Worm (Caenorhabditis elegans) whole organism, L4 larva: ENCODE results near the gene nck-1.

Source experiments
- F44E2.7 ChIP-seq: fragments of 200-800 bp; sonication (Bioruptor generic); IDR thresholded peaks from 2 replicates; pipeline ENCODE4 v2.1.2; 2022; ENCODE audit warnings: missing genetic modification characterization, missing compliant biosample characterization
- T26A8.4 ChIP-seq: fragments of 200-800 bp; sonication (Bioruptor generic); IDR thresholded peaks from 2 replicates; pipeline ENCODE4 v1.3.6; 2022; ENCODE audit warnings: missing genetic modification characterization, missing compliant biosample characterization
- Y5F2A.4 ChIP-seq: fragments of 200-800 bp; sonication (Bioruptor generic); optimal IDR thresholded peaks from 2 replicates; lab custom pipeline; 2018; ENCODE audit warnings: mild to moderate bottlenecking, missing genetic modification characterization, missing compliant biosample characterization
- ZK546.5 ChIP-seq, 2 experiments: sonication (generic microtip); optimal IDR thresholded peaks; 2 replicates each; lab custom pipeline; 2017; ENCODE audit warnings: missing biosample characterization in 2 of 2, missing genetic modification characterization in 2 of 2
- aha-1 ChIP-seq: fragments of 150-350 bp; peaks from one replicate; lab custom pipeline; 2014; ENCODE audit warnings: missing biosample characterization, missing genetic modification characterization
- aly-2 ChIP-seq: sonication (generic microtip); optimal IDR thresholded peaks from 2 replicates; lab custom pipeline; 2018; ENCODE audit warnings: missing biosample characterization, missing genetic modification characterization
- ceh-82 ChIP-seq: sonication (generic microtip); optimal IDR thresholded peaks from 2 replicates; lab custom pipeline; 2017; ENCODE audit warnings: missing biosample characterization, missing genetic modification characterization
- daf-19 ChIP-seq: fragments of 200-800 bp; sonication (Bioruptor generic); conservative IDR thresholded peaks from 2 replicates; pipeline ENCODE4 v1.3.6; 2022; ENCODE audit warnings: missing genetic modification characterization, missing compliant biosample characterization
- dpl-1 ChIP-seq: fragments of 150-350 bp; optimal IDR thresholded peaks from 2 replicates; lab custom pipeline; 2014; ENCODE audit warnings: missing biosample characterization, missing genetic modification reagents, missing genetic modification characterization
- egl-27 ChIP-seq: sonication (generic microtip); optimal IDR thresholded peaks from 3 replicates; lab custom pipeline; 2017; ENCODE audit warnings: missing biosample characterization, missing genetic modification reagents, missing genetic modification characterization
- fos-1 ChIP-seq: fragments of 150-350 bp; optimal IDR thresholded peaks from 2 replicates; lab custom pipeline; 2014; ENCODE audit warnings: missing biosample characterization, missing genetic modification characterization
- hif-1 ChIP-seq, 2 experiments: sonication (generic microtip); optimal IDR thresholded peaks; 2 replicates each; lab custom pipeline; 2016 to 2017; ENCODE audit warnings: missing compliant biosample characterization in 2 of 2, missing genetic modification characterization in 2 of 2, missing genetic modification reagents in 2 of 2, missing genotype in 2 of 2, mild to moderate bottlenecking in 1 of 2
- hlh-30 ChIP-seq: sonication (generic microtip); optimal IDR thresholded peaks from 2 replicates; lab custom pipeline; 2017; ENCODE audit warnings: antibody characterized with exemption, mild to moderate bottlenecking, missing genetic modification characterization, missing compliant biosample characterization; ENCODE audit not compliant: insufficient read depth
- lin-1 ChIP-seq: fragments of 200-800 bp; sonication (Bioruptor generic); IDR thresholded peaks from 2 replicates; pipeline ENCODE4 v1.3.6; 2022; ENCODE audit warnings: missing genetic modification reagents, missing genetic modification characterization, missing compliant biosample characterization
- lin-13 ChIP-seq: fragments of 150-350 bp; optimal IDR thresholded peaks from 2 replicates; lab custom pipeline; 2014; ENCODE audit warnings: missing biosample characterization, missing genetic modification reagents, missing genetic modification characterization
- lin-29 ChIP-seq: fragments of 200-800 bp; sonication (Bioruptor generic); IDR thresholded peaks from 2 replicates; pipeline ENCODE4 v1.3.6; 2022; ENCODE audit warnings: missing genetic modification reagents, missing genetic modification characterization, missing compliant biosample characterization
- lir-3 ChIP-seq: sonication (generic microtip); optimal IDR thresholded peaks from 2 replicates; lab custom pipeline; 2016; ENCODE audit warnings: mild to moderate bottlenecking, missing genetic modification characterization, missing compliant biosample characterization
- mxl-2 ChIP-seq: fragments of 200-800 bp; sonication (Bioruptor generic); conservative IDR thresholded peaks from 2 replicates; pipeline ENCODE4 v1.3.6; 2022; ENCODE audit warnings: missing genetic modification reagents, missing genetic modification characterization, missing compliant biosample characterization
- mxl-3 ChIP-seq: fragments of 200-800 bp; sonication (Bioruptor generic); optimal IDR thresholded peaks from 2 replicates; lab custom pipeline; 2018; ENCODE audit warnings: mild to moderate bottlenecking, missing genetic modification characterization, missing compliant biosample characterization
- nhr-10 ChIP-seq: fragments of 150-350 bp; optimal IDR thresholded peaks from 2 replicates; lab custom pipeline; 2014; ENCODE audit warnings: missing biosample characterization, missing genetic modification characterization
- nhr-102 ChIP-seq: sonication (generic microtip); optimal IDR thresholded peaks from 2 replicates; lab custom pipeline; 2016; ENCODE audit warnings: mild to moderate bottlenecking, missing genetic modification characterization, moderate library complexity, missing compliant biosample characterization
- nhr-11 ChIP-seq: fragments of 150-350 bp; optimal IDR thresholded peaks from 2 replicates; lab custom pipeline; 2014; ENCODE audit warnings: missing biosample characterization, missing genetic modification characterization
- nhr-25 ChIP-seq: sonication (generic microtip); optimal IDR thresholded peaks from 2 replicates; lab custom pipeline; 2017; ENCODE audit warnings: missing genetic modification characterization, mild to moderate bottlenecking, missing compliant biosample characterization, antibody characterized with exemption, moderate library complexity, borderline replicate concordance; ENCODE audit not compliant: insufficient read depth
- skn-1 ChIP-seq: fragments of 150-350 bp; optimal IDR thresholded peaks from 2 replicates; lab custom pipeline; 2014; ENCODE audit warnings: missing biosample characterization, missing genetic modification characterization
- snpc-4 ChIP-seq: fragments of 150-350 bp; optimal IDR thresholded peaks from 2 replicates; lab custom pipeline; 2014; ENCODE audit warnings: missing biosample characterization, missing genetic modification characterization
- spr-3 ChIP-seq: fragments of 200-800 bp; sonication (Bioruptor generic); optimal IDR thresholded peaks from 2 replicates; lab custom pipeline; 2018; ENCODE audit warnings: mild to moderate bottlenecking, missing genetic modification characterization, missing compliant biosample characterization
- tag-97 ChIP-seq: fragments of 200-800 bp; sonication (Bioruptor generic); IDR thresholded peaks from 2 replicates; pipeline ENCODE4 v1.3.6; 2022; ENCODE audit warnings: missing genetic modification characterization, missing compliant biosample characterization
- unc-39 ChIP-seq: sonication (generic microtip); optimal IDR thresholded peaks from 2 replicates; lab custom pipeline; 2017; ENCODE audit warnings: missing biosample characterization, missing genetic modification characterization
- vab-7 ChIP-seq: fragments of 200-800 bp; sonication (Bioruptor generic); IDR thresholded peaks from 2 replicates; pipeline ENCODE4 v1.3.6; 2022; ENCODE audit warnings: missing genetic modification reagents, missing genetic modification characterization, missing compliant biosample characterization
- zfp-2 ChIP-seq: sonication (generic microtip); optimal IDR thresholded peaks from 2 replicates; lab custom pipeline; 2016; ENCODE audit warnings: mild to moderate bottlenecking, missing genetic modification characterization, missing compliant biosample characterization
- zip-11 ChIP-seq: fragments of 200-800 bp; sonication (Bioruptor generic); IDR thresholded peaks from 2 replicates; pipeline ENCODE4 v1.3.6; 2022; ENCODE audit warnings: missing genetic modification characterization, missing compliant biosample characterization
- zip-2 ChIP-seq: fragments of 150-350 bp; optimal IDR thresholded peaks from 2 replicates; lab custom pipeline; 2014; ENCODE audit warnings: missing biosample characterization, missing genetic modification characterization
- ztf-7 ChIP-seq: fragments of 150-350 bp; optimal IDR thresholded peaks from 2 replicates; lab custom pipeline; 2014; ENCODE audit warnings: missing biosample characterization, missing genetic modification characterization

nck-1 gene

ce11 chrX:4190537-4191144, 37.4 kb upstream of the nck-1 start, which contains the start of gene vha-12 (continued):
- TF ChIP-seq mxl-3 (GFP tag; lab: Kevin White, UChicago) (peak; percentile 86), spr-3 (GFP tag; lab: Kevin White, UChicago) (no peak), mxl-2 (no peak), zfp-2 (peak; percentile 42), lin-1 (GFP tag; lab: Robert Waterston, UW) (peak; percentile 68; the same call in 1 of the 2 replicates), egl-27 (no peak), Y5F2A.4 (GFP tag; lab: Kevin White, UChicago) (no peak), hif-1 (tag; optimal IDR thresholded peaks at IDR 0.05; lab: Kevin White, UChicago) (peak in 1 of 2 experiments; percentile 88), F44E2.7 (GFP tag; lab: Robert Waterston, UW) (no peak), tag-97 (GFP tag; lab: Robert Waterston, UW) (no peak), nhr-102 (tag; lab: Kevin White, UChicago) (no peak), fos-1 (tag; lab: Kevin White, UChicago) (no peak), ZK546.5 (tag; optimal IDR thresholded peaks at IDR 0.05; lab: Kevin White, UChicago) (peak in 1 of 2 experiments; percentile 8)

ce11 chrX:4186656-4187055, 33.4 kb upstream of the nck-1 start, which contains the start of gene mrp-6:
Gene mrp-6 (minus strand): TSS chrX:4186756.
- TF ChIP-seq snpc-4: no peak
- TF ChIP-seq aly-2 (tag; lab: Kevin White, UChicago): no peak
- no peak for TF ChIP-seq vab-7 (GFP tag; lab: Robert Waterston, UW)
- TF ChIP-seq egl-27: no peak
- TF ChIP-seq zfp-2: no peak
- TF ChIP-seq, all 104 proteins: peak for 0

ce11 chrX:4177394-4177793, 24.2 kb upstream of the nck-1 start, which contains the start of gene ZK470.6:
Gene ZK470.6 (minus strand): TSS chrX:4177494.
- TF ChIP-seq aha-1 (tag; lab: Kevin White, UChicago): no peak
- TF ChIP-seq lin-13 (GFP tag; lab: Kevin White, UChicago): no peak
- no peak for TF ChIP-seq aly-2 (tag; lab: Kevin White, UChicago)
- TF ChIP-seq skn-1: no peak
- TF ChIP-seq nhr-10 (tag; lab: Kevin White, UChicago): no peak
- no peak for TF ChIP-seq nhr-25 (tag; lab: Kevin White, UChicago)
- TF ChIP-seq mxl-3 (GFP tag; lab: Kevin White, UChicago): no peak
- no peak for TF ChIP-seq hlh-30 (tag; lab: Kevin White, UChicago)
- TF ChIP-seq ceh-82 (tag; lab: Kevin White, UChicago): no peak
- no peak for TF ChIP-seq ztf-7
- TF ChIP-seq unc-39: no peak
- TF ChIP-seq daf-19: no peak
- no peak for TF ChIP-seq zip-2 (tag; lab: Kevin White, UChicago)
- no peak for TF ChIP-seq dpl-1 (GFP tag; lab: Kevin White, UChicago)
- no peak for TF ChIP-seq T26A8.4 (GFP tag; lab: Robert Waterston, UW)
- TF ChIP-seq lir-3 (tag; lab: Kevin White, UChicago): no peak

ce11 chrX:4167150-4167549, 13.9 kb upstream of the nck-1 start, which contains the start of gene ZK470.14:
Gene ZK470.14 (plus strand): TSS chrX:4167450.
- TF ChIP-seq aha-1 (tag; lab: Kevin White, UChicago) (peak; percentile 59), nhr-11 (tag; lab: Kevin White, UChicago) (no peak), zip-11 (GFP tag; lab: Robert Waterston, UW) (no peak)

ce11 chrX:4163391-4163790, 10.1 kb upstream of the nck-1 start, which contains the start of gene ZK470.1:
Gene ZK470.1 (plus strand): TSS chrX:4163691.
- TF ChIP-seq zip-11 (GFP tag; lab: Robert Waterston, UW) (no peak), lin-29 (GFP tag; lab: Robert Waterston, UW) (no peak)
